Worm (Caenorhabditis elegans) whole organism, young adult: ENCODE data around the gene nhr-126.

Experiments used
- B0336.3 ChIP-seq: fragments of 200-800 bp; sonication (Bioruptor generic); IDR thresholded peaks from 2 replicates; pipeline ENCODE4 v1.3.6; 2022; ENCODE audit warnings: missing genetic modification characterization, missing compliant biosample characterization
- C17E4.6 ChIP-seq: fragments of 200-800 bp; sonication (Bioruptor generic); IDR thresholded peaks from 2 replicates; pipeline ENCODE4 v1.3.6; 2022; ENCODE audit warnings: missing genetic modification reagents, missing genetic modification characterization, missing compliant biosample characterization
- F37B4.10 ChIP-seq: fragments of 200-800 bp; sonication (Bioruptor generic); IDR thresholded peaks from 2 replicates; pipeline ENCODE4 v1.3.6; 2022; ENCODE audit warnings: missing genetic modification characterization, missing compliant biosample characterization
- F52B5.7 ChIP-seq: sonication (generic microtip); optimal IDR thresholded peaks from 2 replicates; lab custom pipeline; 2016; ENCODE audit warnings: mild to moderate bottlenecking, missing genetic modification characterization, missing compliant biosample characterization
- K11D2.4 ChIP-seq: fragments of 200-800 bp; sonication (Bioruptor generic); IDR thresholded peaks from 2 replicates; pipeline ENCODE4 v1.3.6; 2022; ENCODE audit warnings: missing genetic modification reagents, missing genetic modification characterization, missing compliant biosample characterization
- T07F8.4 ChIP-seq: sonication (generic microtip); optimal IDR thresholded peaks from 2 replicates; lab custom pipeline; 2016; ENCODE audit warnings: mild to moderate bottlenecking, missing genetic modification characterization, moderate library complexity, missing compliant biosample characterization
- Y53F4B.3 ChIP-seq: fragments of 200-800 bp; sonication (Bioruptor generic); IDR thresholded peaks from 2 replicates; pipeline ENCODE4 v1.3.6; 2022; ENCODE audit warnings: missing genetic modification reagents, missing genetic modification characterization, missing compliant biosample characterization
- Y53G8AR.9 ChIP-seq: fragments of 200-800 bp; sonication (Bioruptor generic); conservative IDR thresholded peaks from 2 replicates; pipeline ENCODE4 v1.3.6; 2022; ENCODE audit warnings: missing genetic modification reagents, missing genetic modification characterization, missing compliant biosample characterization
- Y56A3A.18 ChIP-seq: fragments of 200-800 bp; sonication (Bioruptor generic); IDR thresholded peaks from 2 replicates; pipeline ENCODE4 v1.3.6; 2022; ENCODE audit warnings: missing genetic modification reagents, missing genetic modification characterization, missing compliant biosample characterization
- ZK185.1 ChIP-seq: sonication (generic microtip); optimal IDR thresholded peaks from 2 replicates; lab custom pipeline; 2016; ENCODE audit warnings: mild to moderate bottlenecking, missing genetic modification characterization, missing compliant biosample characterization; ENCODE audit not compliant: poor library complexity, severe bottlenecking
- atf-7 ChIP-seq: sonication (generic microtip); optimal IDR thresholded peaks from 2 replicates; lab custom pipeline; 2017; ENCODE audit warnings: mild to moderate bottlenecking, missing genetic modification characterization, missing compliant biosample characterization
- attf-5 ChIP-seq: fragments of 200-800 bp; sonication (Bioruptor generic); optimal IDR thresholded peaks from 2 replicates; lab custom pipeline; 2018; ENCODE audit warnings: mild to moderate bottlenecking, missing genetic modification characterization, missing compliant biosample characterization
- bed-1 ChIP-seq: fragments of 200-800 bp; sonication (Bioruptor generic); IDR thresholded peaks from 2 replicates; pipeline ENCODE4 v1.3.6; 2022; ENCODE audit warnings: missing genetic modification reagents, missing genetic modification characterization, missing compliant biosample characterization
- ccch-3 ChIP-seq: fragments of 200-800 bp; sonication (Bioruptor generic); optimal IDR thresholded peaks from 2 replicates; lab custom pipeline; 2018; ENCODE audit warnings: mild to moderate bottlenecking, missing genetic modification characterization, missing compliant biosample characterization
- ceh-79 ChIP-seq: sonication (generic microtip); optimal IDR thresholded peaks from 2 replicates; lab custom pipeline; 2017; ENCODE audit warnings: mild to moderate bottlenecking, missing genetic modification characterization, missing compliant biosample characterization
- ceh-91 ChIP-seq: fragments of 200-800 bp; sonication (Bioruptor generic); IDR thresholded peaks from 2 replicates; pipeline ENCODE4 v1.3.6; 2022; ENCODE audit warnings: missing genetic modification reagents, missing genetic modification characterization, missing compliant biosample characterization
- dpff-1 ChIP-seq: sonication (generic microtip); optimal IDR thresholded peaks from 2 replicates; lab custom pipeline; 2017; ENCODE audit warnings: mild to moderate bottlenecking, missing genetic modification characterization, missing compliant biosample characterization
- fkh-3 ChIP-seq: sonication (generic microtip); optimal IDR thresholded peaks from 2 replicates; lab custom pipeline; 2016; ENCODE audit warnings: mild to moderate bottlenecking, missing genetic modification characterization, missing compliant biosample characterization
- gei-17 ChIP-seq: fragments of 200-800 bp; sonication (Bioruptor generic); optimal IDR thresholded peaks from 2 replicates; lab custom pipeline; 2018; ENCODE audit warnings: mild to moderate bottlenecking, missing genetic modification characterization, missing compliant biosample characterization
- hmg-1.2 ChIP-seq: fragments of 200-800 bp; sonication (Bioruptor generic); IDR thresholded peaks from 2 replicates; pipeline ENCODE4 v1.3.6; 2022; ENCODE audit warnings: missing genetic modification reagents, missing genetic modification characterization, missing compliant biosample characterization
- lin-26 ChIP-seq: fragments of 200-800 bp; sonication (Bioruptor generic); IDR thresholded peaks from 2 replicates; pipeline ENCODE4 v1.3.6; 2022; ENCODE audit warnings: missing genetic modification reagents, missing genetic modification characterization, missing compliant biosample characterization
- lin-40 ChIP-seq: sonication (generic microtip); optimal IDR thresholded peaks from 2 replicates; lab custom pipeline; 2016; ENCODE audit warnings: missing genetic modification characterization, mild to moderate bottlenecking, missing compliant biosample characterization, missing genotype, missing genetic modification reagents
- nfyb-1 ChIP-seq: fragments of 200-800 bp; sonication (Bioruptor generic); IDR thresholded peaks from 2 replicates; pipeline ENCODE4 v1.3.6; 2022; ENCODE audit warnings: missing genetic modification reagents, missing genetic modification characterization, missing compliant biosample characterization
- nhr-27 ChIP-seq: fragments of 200-800 bp; sonication (Bioruptor generic); optimal IDR thresholded peaks from 2 replicates; lab custom pipeline; 2018; ENCODE audit warnings: mild to moderate bottlenecking, missing genetic modification characterization, moderate library complexity, missing compliant biosample characterization
- nhr-80 ChIP-seq: sonication (generic microtip); optimal IDR thresholded peaks from 2 replicates; lab custom pipeline; 2016; ENCODE audit warnings: missing genetic modification characterization, missing compliant biosample characterization
- nhr-90 ChIP-seq: sonication (generic microtip); optimal IDR thresholded peaks from 2 replicates; lab custom pipeline; 2016; ENCODE audit warnings: missing genotype, mild to moderate bottlenecking, missing genetic modification characterization, missing compliant biosample characterization
- sea-2 ChIP-seq: fragments of 200-800 bp; sonication (Bioruptor generic); IDR thresholded peaks from 2 replicates; pipeline ENCODE4 v1.3.6; 2022; ENCODE audit warnings: missing genetic modification characterization, missing compliant biosample characterization
- snpc-1.1 ChIP-seq: sonication (generic microtip); optimal IDR thresholded peaks from 2 replicates; lab custom pipeline; 2017; ENCODE audit warnings: missing genetic modification characterization, mild to moderate bottlenecking, missing compliant biosample characterization, antibody characterized with exemption, moderate library complexity, missing genotype, missing genetic modification reagents; ENCODE audit not compliant: insufficient read depth
- snpc-1.3 ChIP-seq: sonication (generic microtip); optimal IDR thresholded peaks from 2 replicates; lab custom pipeline; 2017; ENCODE audit warnings: missing genetic modification characterization, mild to moderate bottlenecking, missing compliant biosample characterization, antibody characterized with exemption, moderate library complexity, missing genotype, missing genetic modification reagents; ENCODE audit not compliant: insufficient read depth
- snpc-4 ChIP-seq, 5 experiments: fragments of 150-350 bp in 1 of 5; sonication (generic microtip) in 4 of 5; optimal IDR thresholded peaks; 2 replicates each; lab custom pipeline; 2014 to 2018; ENCODE audit warnings: missing genetic modification characterization in 5 of 5, missing biosample characterization in 3 of 5, antibody characterized with exemption in 2 of 5, mild to moderate bottlenecking in 2 of 5, missing compliant biosample characterization in 2 of 5, missing genotype in 2 of 5, moderate library complexity in 2 of 5, missing genetic modification reagents in 1 of 5
- somi-1 ChIP-seq: fragments of 200-800 bp; sonication (Bioruptor generic); optimal IDR thresholded peaks from 2 replicates; lab custom pipeline; 2018; ENCODE audit warnings: mild to moderate bottlenecking, missing genetic modification characterization, missing compliant biosample characterization
- zfh-2 ChIP-seq: fragments of 200-800 bp; sonication (Bioruptor generic); conservative IDR thresholded peaks from 2 replicates; pipeline ENCODE4 v1.3.6; 2022; ENCODE audit warnings: missing genetic modification reagents, missing genetic modification characterization, missing compliant biosample characterization
- ztf-22 ChIP-seq: fragments of 200-800 bp; sonication (Bioruptor generic); optimal IDR thresholded peaks from 2 replicates; lab custom pipeline; 2018; ENCODE audit warnings: mild to moderate bottlenecking, missing genetic modification characterization, moderate library complexity, missing compliant biosample characterization
- ztf-28 ChIP-seq: fragments of 200-800 bp; sonication (Bioruptor generic); IDR thresholded peaks from 2 replicates; pipeline ENCODE4 v1.3.6; 2022; ENCODE audit warnings: missing genetic modification reagents, missing genetic modification characterization, missing compliant biosample characterization
- ztf-3 ChIP-seq: fragments of 200-800 bp; sonication (Bioruptor generic); optimal IDR thresholded peaks from 2 replicates; lab custom pipeline; 2018; ENCODE audit warnings: mild to moderate bottlenecking, missing genetic modification characterization, missing compliant biosample characterization

nhr-126 gene

DNA sequence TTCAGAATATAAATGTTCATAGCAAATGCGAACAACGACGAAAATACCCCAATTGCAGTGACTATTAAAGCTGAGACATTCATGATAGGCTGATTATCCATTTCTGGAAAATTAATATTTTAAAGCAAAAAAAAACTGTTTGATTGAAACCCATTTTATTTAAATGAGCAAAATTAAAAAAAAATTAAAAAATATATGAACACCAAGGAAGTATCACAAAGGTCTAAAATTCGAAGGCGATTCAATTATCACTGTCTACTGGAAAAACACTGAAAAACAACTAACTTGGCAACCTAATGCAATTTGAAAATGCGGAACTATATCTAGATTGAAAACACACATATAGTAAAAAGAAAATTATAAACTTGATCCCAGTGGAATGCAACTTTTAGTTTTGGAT is 37.8 kb upstream of the nhr-126 start, which contains the start of gene srbc-42 (continued):
- no peak for TF ChIP-seq ZK185.1 (tag; lab: Kevin White, UChicago)
- TF ChIP-seq Y53G8AR.9 (GFP tag; lab: Robert Waterston, UW), result no peak
- no peak for TF ChIP-seq C17E4.6

DNA sequence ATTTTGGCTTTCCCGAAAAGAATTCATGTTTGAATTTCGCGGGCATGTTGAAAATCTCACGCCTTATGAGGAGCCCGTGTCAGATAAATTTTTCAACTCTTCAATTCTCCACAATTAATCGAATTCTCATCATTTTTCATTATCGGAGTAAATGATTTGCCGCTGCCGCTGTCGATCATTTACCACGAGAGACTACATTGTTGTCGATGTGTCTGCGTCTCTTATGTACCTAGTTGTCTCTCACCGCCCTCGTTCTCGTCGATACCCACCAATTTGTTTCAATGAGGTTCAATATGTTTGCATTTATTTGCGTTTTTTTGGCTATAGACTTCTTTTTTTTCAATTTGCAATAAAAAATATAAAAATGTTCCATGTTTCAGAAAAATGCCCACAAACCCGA is 36.8 kb upstream of the nhr-126 start, which contains the start of gene nhr-13:
Gene nhr-13, plus strand, starts transcription at position 369 of the 400 bp plus-strand sequence.
- TF ChIP-seq hmg-1.2 (GFP tag; lab: Robert Waterston, UW) (peak; percentile 92), Y56A3A.18 (GFP tag; lab: Robert Waterston, UW) (no peak), fkh-3 (tag; lab: Kevin White, UChicago) (no peak), gei-17 (GFP tag; lab: Kevin White, UChicago) (no peak), nhr-80 (tag; lab: Kevin White, UChicago) (peak; percentile 47), snpc-1.3 (tag; lab: Kevin White, UChicago) (no peak)
- TF ChIP-seq, all 124 proteins: peak for 2

ce11 chrV:2199594-2199993 is 29.3 kb upstream of the nhr-126 start:
- TF ChIP-seq snpc-4 (GFP tag; optimal IDR thresholded peaks at IDR 0.05; lab: Kevin White, UChicago), result no peak
- TF ChIP-seq snpc-4 (tag; optimal IDR thresholded peaks at IDR 0.05; lab: Kevin White, UChicago), result peak in 2 of 4 experiments; percentile 81 to 90
- no peak for TF ChIP-seq ccch-3 (GFP tag; lab: Kevin White, UChicago)
- 0 out of 2 replicates have a peak, but pooled peaks have one; percentile 72 for TF ChIP-seq F37B4.10
- TF ChIP-seq T07F8.4 (tag; lab: Kevin White, UChicago), result no peak
- no peak for TF ChIP-seq atf-7 (tag; lab: Kevin White, UChicago)
- TF ChIP-seq zfh-2, result 0 out of 2 replicates have a peak, but pooled peaks have one; percentile 12
- no peak for TF ChIP-seq ztf-22 (GFP tag; lab: Kevin White, UChicago)
- no peak for TF ChIP-seq ztf-3 (GFP tag; lab: Kevin White, UChicago)
- 0 out of 2 replicates have a peak, but pooled peaks have one; percentile 39 for TF ChIP-seq nfyb-1
- peak; percentile 37 for TF ChIP-seq snpc-1.1
- no peak for TF ChIP-seq nhr-90 (tag; lab: Kevin White, UChicago)
- TF ChIP-seq, all 124 proteins: peak for 5

DNA sequence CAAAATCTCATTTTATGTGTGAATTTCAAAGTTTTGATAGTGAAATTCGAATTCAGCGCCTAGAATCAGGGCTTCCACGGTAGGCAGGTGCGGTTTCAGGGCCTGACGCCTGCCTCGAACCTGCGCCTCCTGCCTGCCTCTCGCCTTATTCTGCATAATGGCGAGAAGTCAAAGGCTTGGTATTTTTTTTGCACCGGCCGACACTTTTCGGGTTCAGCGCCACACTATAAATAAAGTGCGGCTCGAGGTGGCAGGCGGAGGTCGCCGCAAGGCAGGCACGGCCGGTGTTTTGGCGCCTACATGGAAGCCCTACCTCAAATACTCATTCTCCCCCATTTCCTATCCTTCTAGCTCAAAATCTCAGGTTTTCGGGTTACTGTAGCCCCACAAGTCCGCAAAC is 28.5 kb upstream of the nhr-126 start:
- TF ChIP-seq sea-2 (GFP tag; lab: Robert Waterston, UW) (no peak), zfh-2 (peak; percentile 63), K11D2.4 (no peak)

ce11 chrV:2201240-2201639 is 27.6 kb upstream of the nhr-126 start, which contains the start of gene cyp-32B1:
Gene cyp-32B1, minus strand, starts transcription at chrV:2201415.
- TF ChIP-seq lin-40 (tag; lab: Kevin White, UChicago) (no peak), nhr-80 (tag; lab: Kevin White, UChicago) (peak; percentile 24)

DNA sequence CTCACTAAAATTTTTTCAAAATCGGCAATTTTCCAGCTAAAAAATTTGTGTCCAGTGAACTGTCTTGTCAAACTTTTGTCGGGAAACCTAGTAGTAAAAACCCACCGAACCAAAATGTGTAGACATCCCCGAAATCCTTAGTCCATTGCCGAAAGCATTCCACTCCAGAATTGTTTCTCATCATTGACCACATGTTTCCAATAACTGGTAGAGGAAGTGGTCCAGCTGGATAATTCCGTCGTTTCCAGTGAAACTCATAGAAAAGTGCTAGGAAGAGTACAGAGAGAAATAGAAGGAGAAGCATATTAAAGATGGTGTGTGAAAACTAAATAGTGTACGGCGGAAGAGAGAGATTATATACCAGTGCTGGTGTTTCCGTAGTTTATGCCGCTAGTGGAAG is 24.8 kb upstream of the nhr-126 start, which contains the start of gene cyp-33C12:
Gene cyp-33C12, minus strand, starts transcription at position 321 of the 400 bp plus-strand sequence.
- TF ChIP-seq ceh-79 (tag; lab: Kevin White, UChicago) (no peak), Y53F4B.3 (no peak), somi-1 (GFP tag; lab: Kevin White, UChicago) (no peak), lin-26 (GFP tag; lab: Robert Waterston, UW) (no peak), nfyb-1 (no peak), attf-5 (no peak), B0336.3 (GFP tag; lab: Robert Waterston, UW) (no peak), nhr-27 (no peak), ceh-91 (GFP tag; lab: Robert Waterston, UW) (no peak), ztf-28 (GFP tag; lab: Robert Waterston, UW) (no peak), bed-1 (GFP tag; lab: Robert Waterston, UW) (no peak), dpff-1 (tag; lab: Kevin White, UChicago) (no peak), F52B5.7 (no peak)
